Fruit fly (Drosophila melanogaster) whole organism, embryonic: ENCODE results near the gene CG16904.

Experiments used
- ATbp ChIP-seq: fragments of 200-800 bp; sonication (Bioruptor generic); optimal IDR thresholded peaks from 2 replicates; lab custom pipeline; 2017; ENCODE audit warnings: missing biosample characterization, mild to moderate bottlenecking, missing genetic modification characterization, missing genetic modification reagents
- CG13775 ChIP-seq: fragments of 200-800 bp; sonication (Bioruptor generic); optimal IDR thresholded peaks from 3 replicates; lab custom pipeline; 2017; ENCODE audit warnings: missing biosample characterization, mild to moderate bottlenecking, missing genetic modification characterization
- CG14667 ChIP-seq: fragments of 200-800 bp; sonication (Bioruptor generic); IDR thresholded peaks from 2 replicates; pipeline ENCODE4 v1.3.6; 2022; ENCODE audit warnings: missing biosample characterization, missing genetic modification characterization
- CG14860 ChIP-seq: fragments of 200-800 bp; sonication (Bioruptor generic); IDR thresholded peaks from 3 replicates; pipeline ENCODE4 v1.3.6; 2022; ENCODE audit warnings: missing biosample characterization, missing genetic modification characterization; ENCODE audit not compliant: partially characterized antibody
- CG17802 ChIP-seq: fragments of 200-800 bp; sonication (Bioruptor generic); optimal IDR thresholded peaks from 2 replicates; lab custom pipeline; 2018; ENCODE audit warnings: missing biosample characterization, mild to moderate bottlenecking, missing genetic modification characterization, moderate library complexity
- CG18764 ChIP-seq: fragments of 200-800 bp; sonication (Bioruptor generic); optimal IDR thresholded peaks from 3 replicates; lab custom pipeline; 2016; ENCODE audit warnings: missing biosample characterization, missing genetic modification characterization
- CG2678 ChIP-seq: fragments of 200-800 bp; sonication (Bioruptor generic); optimal IDR thresholded peaks from 3 replicates; lab custom pipeline; 2019; ENCODE audit warnings: missing biosample characterization, mild to moderate bottlenecking, missing genetic modification characterization, moderate library complexity
- CG32772 ChIP-seq: fragments of 200-800 bp; sonication (Bioruptor generic); IDR thresholded peaks from 2 replicates; pipeline ENCODE4 v1.3.6; 2022; ENCODE audit warnings: missing biosample characterization, missing genetic modification characterization
- CG34376 ChIP-seq: fragments of 200-800 bp; sonication (Bioruptor generic); optimal IDR thresholded peaks from 2 replicates; lab custom pipeline; 2018; ENCODE audit warnings: missing biosample characterization, mild to moderate bottlenecking, missing genetic modification characterization
- CG34422 ChIP-seq: fragments of 200-800 bp; sonication (Bioruptor generic); IDR thresholded peaks from 3 replicates; pipeline ENCODE4 v1.3.6; 2022; ENCODE audit warnings: missing biosample characterization, missing genetic modification characterization
- CG3726 ChIP-seq: fragments of 200-800 bp; sonication (Bioruptor generic); IDR thresholded peaks from 3 replicates; pipeline ENCODE4, ENCODE4 v1.3.6; 2022; ENCODE audit warnings: missing biosample characterization, missing genetic modification characterization
- CG7987 ChIP-seq: fragments of 200-800 bp; sonication (Bioruptor generic); optimal IDR thresholded peaks from 2 replicates; lab custom pipeline; 2018; ENCODE audit warnings: missing biosample characterization, mild to moderate bottlenecking, missing genetic modification characterization, moderate library complexity
- Dll ChIP-seq: fragments of 200-800 bp; sonication (Bioruptor generic); IDR thresholded peaks from 4 replicates; pipeline ENCODE4 v1.3.6; 2022; ENCODE audit warnings: missing biosample characterization, missing genetic modification characterization; ENCODE audit not compliant: partially characterized antibody
- H2.0 ChIP-seq: fragments of 200-800 bp; sonication (Bioruptor generic); IDR thresholded peaks from 2 replicates; pipeline ENCODE4 v1.3.6; 2022; ENCODE audit warnings: missing biosample characterization, missing genetic modification characterization
- HLH3B ChIP-seq: fragments of 200-800 bp; sonication (Bioruptor generic); IDR thresholded peaks from 2 replicates; pipeline ENCODE4 v1.3.6; 2022; ENCODE audit warnings: missing biosample characterization, missing genetic modification characterization
- Kr ChIP-seq: fragments of 200-800 bp; sonication (Bioruptor generic); optimal IDR thresholded peaks from 2 replicates; lab custom pipeline; 2017; ENCODE audit warnings: missing biosample characterization, mild to moderate bottlenecking, missing genetic modification characterization
- Lhr ChIP-seq: fragments of 200-800 bp; sonication (Bioruptor generic); optimal IDR thresholded peaks from 3 replicates; lab custom pipeline; 2017; ENCODE audit warnings: mild to moderate bottlenecking, missing biosample characterization, missing genetic modification reagents, missing genetic modification characterization
- Mad ChIP-seq: fragments of 200-800 bp; sonication (Bioruptor generic); optimal IDR thresholded peaks from 2 replicates; lab custom pipeline; 2016; ENCODE audit warnings: missing biosample characterization, missing genetic modification characterization
- NC2α ChIP-seq: fragments of 200-800 bp; sonication (Bioruptor generic); optimal IDR thresholded peaks from 2 replicates; lab custom pipeline; 2016; ENCODE audit warnings: missing biosample characterization, missing genetic modification characterization
- NFAT ChIP-seq: fragments of 200-800 bp; sonication (Bioruptor generic); IDR thresholded peaks from 2 replicates; pipeline ENCODE4 v1.3.6; 2022; ENCODE audit warnings: missing biosample characterization, missing genetic modification characterization
- Nf-YC ChIP-seq: fragments of 200-800 bp; optimal IDR thresholded peaks from 3 replicates; lab custom pipeline; 2019; ENCODE audit warnings: missing biosample characterization, mild to moderate bottlenecking, missing genetic modification characterization, moderate library complexity
- Six4 ChIP-seq: fragments of 200-800 bp; sonication (Bioruptor generic); optimal IDR thresholded peaks from 2 replicates; lab custom pipeline; 2016; ENCODE audit warnings: missing biosample characterization, missing genetic modification characterization
- Spps ChIP-seq: fragments of 200-800 bp; sonication (Bioruptor generic); optimal IDR thresholded peaks from 2 replicates; lab custom pipeline; 2018; ENCODE audit warnings: missing biosample characterization, mild to moderate bottlenecking, missing genetic modification characterization
- ash1 ChIP-seq: fragments of 200-800 bp; sonication (Bioruptor generic); optimal IDR thresholded peaks from 2 replicates; lab custom pipeline; 2018; ENCODE audit warnings: missing biosample characterization, mild to moderate bottlenecking, missing genetic modification characterization
- cg ChIP-seq: fragments of 200-800 bp; sonication (Bioruptor generic); optimal IDR thresholded peaks from 3 replicates; lab custom pipeline; 2019; ENCODE audit warnings: missing biosample characterization, mild to moderate bottlenecking, missing genetic modification characterization, moderate library complexity
- corto ChIP-seq: fragments of 200-800 bp; sonication (Bioruptor generic); optimal IDR thresholded peaks from 2 replicates; lab custom pipeline; 2016; ENCODE audit warnings: missing biosample characterization, mild to moderate bottlenecking, missing genetic modification characterization, moderate library complexity
- dati ChIP-seq: fragments of 200-800 bp; sonication (Bioruptor generic); IDR thresholded peaks from 2 replicates; pipeline ENCODE4 v1.3.6; 2022; ENCODE audit warnings: missing biosample characterization, missing genetic modification characterization
- esg ChIP-seq: fragments of 200-800 bp; sonication (Bioruptor generic); conservative IDR thresholded peaks from 2 replicates; pipeline ENCODE4 v1.3.6; 2022; ENCODE audit warnings: missing biosample characterization, missing genetic modification characterization
- fru ChIP-seq: fragments of >200 bp; optimal IDR thresholded peaks from 2 replicates; lab custom pipeline; 2017
- jing ChIP-seq: fragments of 200-800 bp; sonication (Bioruptor generic); optimal IDR thresholded peaks from 2 replicates; lab custom pipeline; 2018; ENCODE audit warnings: missing biosample characterization, mild to moderate bottlenecking, missing genetic modification characterization
- kay ChIP-seq: fragments of 200-800 bp; sonication (Bioruptor generic); optimal IDR thresholded peaks from 2 replicates; lab custom pipeline; 2016; ENCODE audit warnings: missing biosample characterization, missing genetic modification characterization
- kni ChIP-seq: fragments of 200-800 bp; sonication (Bioruptor generic); optimal IDR thresholded peaks from 3 replicates; lab custom pipeline; 2017; ENCODE audit warnings: mild to moderate bottlenecking, missing biosample characterization, missing genetic modification reagents, missing genetic modification characterization
- prd ChIP-seq, 3 experiments: fragments of >200 bp in 2 of 3; fragments of 200-800 bp in 1 of 3; sonication (Bioruptor generic) in 1 of 3; optimal IDR thresholded peaks in 2 of 3; IDR thresholded peaks in 1 of 3; 2 replicates in 2 of 3; 3 replicates in 1 of 3; pipeline versions ENCODE4 v1.3.6 to Lab custom; 2017 to 2022; ENCODE audit warnings: missing biosample characterization in 1 of 3, missing genetic modification characterization in 1 of 3
- sd ChIP-seq: fragments of 200-800 bp; sonication (Bioruptor generic); optimal IDR thresholded peaks from 3 replicates; lab custom pipeline; 2018; ENCODE audit warnings: missing biosample characterization, mild to moderate bottlenecking, missing genetic modification characterization, moderate library complexity
- shn ChIP-seq: fragments of 200-800 bp; sonication (Bioruptor generic); optimal IDR thresholded peaks from 3 replicates; lab custom pipeline; 2016; ENCODE audit warnings: missing biosample characterization, missing genetic modification characterization
- sima ChIP-seq: fragments of 200-800 bp; sonication (Bioruptor generic); optimal IDR thresholded peaks from 2 replicates; lab custom pipeline; 2016; ENCODE audit warnings: missing biosample characterization, missing genetic modification characterization
- so ChIP-seq: fragments of 200-800 bp; sonication (Bioruptor generic); IDR thresholded peaks from 3 replicates; pipeline ENCODE4 v1.3.6; 2022; ENCODE audit warnings: missing biosample characterization, missing genetic modification characterization

CG16904 gene

dm6 chr3R:9851653-9852052, 34.9 kb upstream of the CG16904 start (continued):
- TF ChIP-seq cg (GFP tag; lab: Kevin White, UChicago) (peak; percentile 11), CG34422 (GFP tag; lab: Robert Waterston, UW) (no peak)

DNA sequence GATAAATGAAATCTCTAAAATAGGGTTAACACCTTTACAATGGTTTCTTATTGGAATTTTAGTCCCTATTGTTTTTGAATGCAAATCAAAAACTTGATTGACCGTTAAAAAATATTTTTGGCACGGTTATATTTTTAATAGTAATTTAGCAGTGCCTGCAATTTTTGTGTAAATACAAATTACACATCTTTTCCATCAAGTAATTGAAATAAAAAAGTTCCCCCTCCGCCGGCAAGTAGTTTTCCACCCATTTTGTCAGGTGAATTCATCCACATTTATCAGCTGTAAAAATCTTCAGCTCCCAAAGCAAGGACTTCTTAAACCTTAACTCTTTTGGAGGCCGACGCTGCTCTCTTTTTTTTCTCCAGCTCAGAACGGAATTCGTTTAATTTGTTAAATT, 6.9 kb upstream of the CG16904 start, which contains the start of gene CG34302:
Gene CG34302, minus strand, starts transcription at position 101 of the 400 bp plus-strand sequence.
- no peak for TF ChIP-seq CG13775
- TF ChIP-seq HLH3B (GFP tag; lab: Robert Waterston, UW) = no peak
- TF ChIP-seq Six4 (GFP tag; lab: Kevin White, UChicago) = no peak
- no peak for TF ChIP-seq CG17802 (tag; lab: Kevin White, UChicago)
- TF ChIP-seq H2.0 (GFP tag; lab: Robert Waterston, UW) = no peak
- TF ChIP-seq NC2α (GFP tag; lab: Kevin White, UChicago) = no peak
- TF ChIP-seq jing = no peak
- TF ChIP-seq CG2678 = no peak
- TF ChIP-seq sima (GFP tag; lab: Kevin White, UChicago) = no peak
- no peak for TF ChIP-seq Dll (GFP tag; lab: Robert Waterston, UW)
- TF ChIP-seq Spps (tag; lab: Kevin White, UChicago) = no peak
- TF ChIP-seq prd (optimal IDR thresholded peaks at IDR 0.05; lab: Kevin White, UChicago) = no peak
- no peak for TF ChIP-seq prd (GFP tag; IDR thresholded peaks at IDR 0.05; lab: Robert Waterston, UW)
- no peak for TF ChIP-seq corto
- no peak for TF ChIP-seq Mad
- TF ChIP-seq, all 482 proteins: peak for 0

- TF ChIP-seq so (GFP tag; lab: Robert Waterston, UW) = no peak
- TF ChIP-seq Kr (GFP tag; lab: Kevin White, UChicago) = no peak
- TF ChIP-seq NFAT (GFP tag; lab: Robert Waterston, UW) = no peak
- TF ChIP-seq CG14667 (GFP tag; lab: Robert Waterston, UW) = no peak
- no peak for TF ChIP-seq shn (GFP tag; lab: Kevin White, UChicago)
- TF ChIP-seq ash1 (GFP tag; lab: Kevin White, UChicago) = no peak
- TF ChIP-seq kni (GFP tag; lab: Kevin White, UChicago) = no peak
- no peak for TF ChIP-seq sd (tag; lab: Kevin White, UChicago)
- no peak for TF ChIP-seq Lhr (GFP tag; lab: Kevin White, UChicago)
- no peak for TF ChIP-seq CG14860
- TF ChIP-seq fru (lab: Kevin White, UChicago) = no peak
- TF ChIP-seq CG18764 (GFP tag; lab: Kevin White, UChicago) = no peak
- TF ChIP-seq Nf-YC (tag; lab: Kevin White, UChicago) = no peak
- no peak for TF ChIP-seq esg
- no peak for TF ChIP-seq kay (GFP tag; lab: Kevin White, UChicago)
- TF ChIP-seq dati = no peak
- TF ChIP-seq CG7987 (GFP tag; lab: Kevin White, UChicago) = no peak
- no peak for TF ChIP-seq CG3726
- TF ChIP-seq CG34376 = no peak
Observed at dm6 chr3R:9821091-9821490, 4.3 kb upstream of the CG16904 start, which contains the start of gene CG42857. TSS of gene CG42857 (minus strand) at chr3R:9821191.

dm6 chr3R:9819777-9820176, 3.0 kb upstream of the CG16904 start, which contains the start of gene CG9458:
TSS of gene CG9458 (minus strand) at chr3R:9819877.
- TF ChIP-seq CG32772 (GFP tag; lab: Robert Waterston, UW) (0 out of 2 replicates have a peak, but pooled peaks have one; percentile 20), ATbp (no peak)
